Worm (Caenorhabditis elegans) whole organism, midembryonic: ENCODE data around the gene gpa-7.
A peak's percentile ranks its signal among the peaks of the same experiment; 100 is the strongest.

Experiments used
- T22C8.4 ChIP-seq: fragments of 200-800 bp; sonication (Bioruptor generic); IDR thresholded peaks from 2 replicates; pipeline ENCODE4 v1.3.6; 2022; ENCODE audit warnings: missing genetic modification characterization, missing compliant biosample characterization
- cog-1 ChIP-seq: sonication (generic microtip); optimal IDR thresholded peaks from 2 replicates; lab custom pipeline; 2016; ENCODE audit warnings: missing genetic modification characterization, missing compliant biosample characterization
- klf-2 ChIP-seq: fragments of 200-800 bp; sonication (Bioruptor generic); conservative IDR thresholded peaks from 2 replicates; pipeline ENCODE4 v1.3.6; 2022; ENCODE audit warnings: missing genetic modification reagents, missing genetic modification characterization, missing compliant biosample characterization
- ref-1 ChIP-seq: fragments of 200-800 bp; sonication (Bioruptor generic); conservative IDR thresholded peaks from 2 replicates; pipeline ENCODE4 v1.3.6; 2022; ENCODE audit warnings: missing genetic modification reagents, missing genetic modification characterization, missing compliant biosample characterization
- ztf-23 ChIP-seq: fragments of 200-800 bp; sonication (Bioruptor generic); IDR thresholded peaks from 2 replicates; pipeline ENCODE4 v1.3.6; 2022; ENCODE audit warnings: missing genetic modification reagents, missing genetic modification characterization, missing compliant biosample characterization

DNA sequence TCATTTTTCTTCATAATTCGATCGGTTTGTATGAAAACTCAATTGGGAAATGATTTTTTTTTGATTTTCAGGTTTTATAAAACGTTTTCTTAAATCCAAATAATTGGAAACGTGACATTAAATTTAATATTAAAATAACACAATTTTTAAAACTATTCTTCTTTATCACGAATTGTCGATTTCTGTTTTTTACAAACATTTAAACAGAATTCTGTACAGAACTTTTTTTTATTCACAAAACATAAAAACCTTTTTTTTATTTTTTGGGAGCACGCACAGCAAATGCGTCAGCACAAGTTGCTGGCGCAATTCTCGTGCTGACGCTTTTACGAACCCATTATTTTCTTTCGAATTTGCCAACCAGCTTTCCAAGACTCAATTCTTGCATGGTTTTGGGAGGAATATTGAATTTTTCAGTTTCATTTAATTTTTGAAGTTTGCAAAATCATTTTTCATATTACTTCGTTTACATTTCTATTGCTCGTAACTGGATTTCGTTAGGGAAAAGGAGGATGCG, 30.0 kb upstream of the gpa-7 start, which contains the start of gene mpz-5:
- no peak for TF ChIP-seq T22C8.4 (GFP tag; lab: Robert Waterston, UW)
- no peak for TF ChIP-seq cog-1
- TF ChIP-seq ref-1 (GFP tag; lab: Robert Waterston, UW): no peak
- TF ChIP-seq klf-2: no peak
- 0 out of 2 replicates have a peak, but pooled peaks have one; percentile 56 for TF ChIP-seq ztf-23
